Fruit fly (Drosophila melanogaster): ENCODE data around the gene Cht6.

dm6 chrX:10057964-10058363 is 41.3 kb downstream of the Cht6 start:
- TF ChIP-seq CG31627 (GFP tag; optimal IDR thresholded peaks at IDR 0.05) (no peak), OdsH (GFP tag; optimal IDR thresholded peaks at IDR 0.05) (no peak), fd59A (GFP tag; optimal IDR thresholded peaks at IDR 0.05) (no peak), CG10631 (GFP tag; optimal IDR thresholded peaks at IDR 0.05) (no peak), fkh (GFP tag; optimal IDR thresholded peaks at IDR 0.05) (no peak), Sox15 (GFP tag; optimal IDR thresholded peaks at IDR 0.05) (no peak), CG11294 (GFP tag; IDR thresholded peaks at IDR 0.05) (no peak), Hr38 (GFP tag; optimal IDR thresholded peaks at IDR 0.05) (no peak), CG1621 (tag; optimal IDR thresholded peaks at IDR 0.05) (no peak), Sox102F (GFP tag; optimal IDR thresholded peaks at IDR 0.05) (no peak), CG6792 (GFP tag; optimal IDR thresholded peaks at IDR 0.05) (no peak), Gug (GFP tag; IDR thresholded peaks at IDR 0.05) (no peak), Blimp-1 (GFP tag; optimal IDR thresholded peaks at IDR 0.05) (no peak), CG11762 (GFP tag; optimal IDR thresholded peaks at IDR 0.05; ENCODE audit: insufficient read depth) (no peak)
